Fruit fly (Drosophila melanogaster) Kc167 (cell line): ENCODE data around the gene g.

Experiments
- Myc ChIP-seq: fragments of >200 bp; optimal IDR thresholded peaks from 2 replicates; lab custom pipeline; 2017; ENCODE audit warnings: missing external identifiers
- Sin3A ChIP-seq: fragments of >200 bp; optimal IDR thresholded peaks from 2 replicates; lab custom pipeline; 2018; ENCODE audit warnings: missing external identifiers
- h ChIP-seq: fragments of >200 bp; optimal IDR thresholded peaks from 3 replicates; lab custom pipeline; 2018; ENCODE audit warnings: missing external identifiers
- insv ChIP-seq: fragments of >200 bp; optimal IDR thresholded peaks from 3 replicates; lab custom pipeline; 2018; ENCODE audit warnings: missing external identifiers
- psq ChIP-seq: fragments of >200 bp; optimal IDR thresholded peaks from 2 replicates; lab custom pipeline; 2017; ENCODE audit warnings: missing external identifiers
- ttk ChIP-seq: sonication (Bioruptor generic); optimal IDR thresholded peaks from 2 replicates; lab custom pipeline; 2017; ENCODE audit warnings: missing external identifiers

DNA sequence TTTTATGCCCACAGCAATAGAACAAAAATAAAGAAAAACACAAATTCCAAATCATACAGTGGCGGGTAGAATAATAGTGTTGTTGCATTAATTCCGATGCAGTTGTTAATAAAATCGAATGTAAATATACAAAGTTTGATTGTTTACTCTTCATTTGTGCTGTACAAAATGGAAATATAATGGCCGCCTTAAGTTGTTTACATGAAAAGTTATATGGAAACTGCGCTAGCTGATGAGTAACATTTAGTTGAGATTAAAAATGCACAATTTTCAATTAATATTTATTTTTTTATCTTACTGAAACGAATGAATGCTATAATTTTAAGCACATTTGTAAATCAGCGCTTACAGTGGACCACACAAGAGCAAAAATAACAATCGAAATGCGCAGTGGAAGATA lies 1.2 kb downstream of the g start:
- TF ChIP-seq insv (lab: Kevin White, UChicago) (no peak), ttk (no peak), Myc (no peak), Sin3A (no peak), h (lab: Kevin White, UChicago) (no peak), psq (lab: Kevin White, UChicago) (no peak)
